Worm (Caenorhabditis elegans): ENCODE data around the gene lipl-8.

The lipl-8 gene

DNA sequence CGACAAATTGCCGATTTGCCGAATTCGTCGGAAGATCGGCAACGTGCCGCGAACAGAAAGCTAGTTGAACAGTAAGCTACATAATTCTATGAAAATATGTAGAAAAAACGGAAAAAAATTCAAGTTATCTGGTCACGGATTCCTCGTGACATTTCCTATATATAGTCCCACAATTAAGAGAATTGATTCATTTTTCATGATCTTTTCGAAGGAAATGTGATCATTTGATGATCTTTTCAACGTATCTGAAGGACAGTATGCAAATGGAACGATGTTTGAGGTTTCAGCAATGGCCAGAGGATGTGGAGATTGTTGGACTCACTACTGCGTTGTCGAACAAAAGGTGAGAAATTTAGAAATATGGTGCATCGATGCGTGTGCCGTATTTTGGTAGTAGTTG lies 40.5 kb downstream of the lipl-8 start, which contains the start of gene R08A2.9:
R08A2.9 (plus strand) TSS at position 301 of the 400 bp plus-strand sequence.
- no peak for TF ChIP-seq pes-1 (GFP tag; IDR thresholded peaks at IDR 0.05)
- TF ChIP-seq flt-1 (GFP tag; IDR thresholded peaks at IDR 0.05), result no peak
- TF ChIP-seq tra-4 (tag; optimal IDR thresholded peaks at IDR 0.05), result no peak
- TF ChIP-seq ceh-36 (tag; optimal IDR thresholded peaks at IDR 0.05), result no peak
- no peak for TF ChIP-seq ets-7 (tag; optimal IDR thresholded peaks at IDR 0.05)
- no peak for TF ChIP-seq F13C5.2 (tag; optimal IDR thresholded peaks at IDR 0.05)
- TF ChIP-seq ceh-13 (GFP tag; optimal IDR thresholded peaks at IDR 0.05), result no peak
- TF ChIP-seq tbx-11 (GFP tag; IDR thresholded peaks at IDR 0.05), result no peak
- TF ChIP-seq tbx-37 (GFP tag; conservative IDR thresholded peaks at IDR 0.05), result no peak
- no peak for TF ChIP-seq sea-1 (GFP tag; conservative IDR thresholded peaks at IDR 0.05)
- TF ChIP-seq ama-1 (optimal IDR thresholded peaks at IDR 0.05), result no peak
- TF ChIP-seq B0310.2 (tag; optimal IDR thresholded peaks at IDR 0.05), result no peak
- TF ChIP-seq scrt-1 (GFP tag; IDR thresholded peaks at IDR 0.05), result no peak
- TF ChIP-seq aly-1 (tag; optimal IDR thresholded peaks at IDR 0.05), result no peak
- no peak for TF ChIP-seq hmbx-1 (tag; optimal IDR thresholded peaks at IDR 0.05)
- TF ChIP-seq hmg-4 (GFP tag; optimal IDR thresholded peaks at IDR 0.05), result no peak
- TF ChIP-seq hnd-1 (tag; optimal IDR thresholded peaks at IDR 0.05), result no peak

DNA sequence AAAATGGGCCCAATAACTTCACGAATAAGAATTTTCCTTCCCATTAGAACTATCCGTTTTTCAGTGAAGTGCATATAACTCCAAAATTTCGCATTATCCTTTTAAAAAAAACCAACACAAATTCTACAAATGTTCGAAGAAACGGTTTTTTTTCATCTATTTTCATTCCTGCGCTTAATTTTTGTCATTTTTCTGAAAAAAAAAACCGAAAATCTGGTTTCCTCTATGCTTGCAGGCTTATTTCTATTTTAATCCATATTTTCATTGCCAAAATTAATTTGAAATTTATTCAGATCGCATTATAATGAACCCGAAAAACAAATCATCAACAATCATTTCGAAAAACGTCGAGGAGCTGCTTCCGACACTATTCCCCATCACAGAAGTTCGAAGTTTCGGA lies 49.8 kb downstream of the lipl-8 start, which contains the start of gene set-5:
set-5 (plus strand) TSS at position 301 of the 400 bp plus-strand sequence.
- TF ChIP-seq pes-1 (GFP tag; IDR thresholded peaks at IDR 0.05) (no peak), ets-7 (tag; optimal IDR thresholded peaks at IDR 0.05) (no peak), tra-4 (tag; optimal IDR thresholded peaks at IDR 0.05) (no peak), hmbx-1 (tag; optimal IDR thresholded peaks at IDR 0.05) (no peak), sea-1 (GFP tag; conservative IDR thresholded peaks at IDR 0.05) (no peak), ceh-13 (GFP tag; optimal IDR thresholded peaks at IDR 0.05) (no peak), ama-1 (optimal IDR thresholded peaks at IDR 0.05) (no peak), tbx-37 (GFP tag; conservative IDR thresholded peaks at IDR 0.05) (no peak), scrt-1 (GFP tag; IDR thresholded peaks at IDR 0.05) (no peak), tbx-11 (GFP tag; IDR thresholded peaks at IDR 0.05) (no peak), B0310.2 (tag; optimal IDR thresholded peaks at IDR 0.05) (no peak), flt-1 (GFP tag; IDR thresholded peaks at IDR 0.05) (no peak), F13C5.2 (tag; optimal IDR thresholded peaks at IDR 0.05) (no peak), ceh-36 (tag; optimal IDR thresholded peaks at IDR 0.05) (no peak), hmg-4 (GFP tag; optimal IDR thresholded peaks at IDR 0.05) (no peak), hnd-1 (tag; optimal IDR thresholded peaks at IDR 0.05) (no peak), aly-1 (tag; optimal IDR thresholded peaks at IDR 0.05) (no peak)

DNA sequence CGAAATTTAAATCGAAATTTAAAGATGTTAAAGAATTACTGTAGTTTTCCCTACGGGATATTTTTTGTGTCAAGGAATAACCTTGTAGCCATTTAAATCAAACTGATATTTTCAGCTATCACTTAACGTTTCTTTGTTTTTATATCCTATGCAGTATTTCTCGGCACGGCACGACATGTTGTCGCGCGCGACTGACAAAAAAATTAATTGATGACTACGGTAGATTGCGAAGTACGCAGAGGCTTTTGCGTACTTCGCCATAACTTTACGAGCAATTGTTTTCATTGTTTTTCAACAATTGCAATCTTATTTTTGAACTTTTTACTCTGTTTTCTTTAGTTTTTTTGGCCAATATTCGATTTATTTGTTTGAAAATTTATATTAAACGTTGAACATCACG lies 50.5 kb downstream of the lipl-8 start:
- no peak for TF ChIP-seq hmg-4 (GFP tag; optimal IDR thresholded peaks at IDR 0.05)
- TF ChIP-seq tbx-11 (GFP tag; IDR thresholded peaks at IDR 0.05), result no peak
- TF ChIP-seq pes-1 (GFP tag; IDR thresholded peaks at IDR 0.05), result no peak
- no peak for TF ChIP-seq ets-7 (tag; optimal IDR thresholded peaks at IDR 0.05)
- TF ChIP-seq sea-1 (GFP tag; conservative IDR thresholded peaks at IDR 0.05), result no peak
- TF ChIP-seq hnd-1 (tag; optimal IDR thresholded peaks at IDR 0.05), result no peak
- no peak for TF ChIP-seq ama-1 (optimal IDR thresholded peaks at IDR 0.05)
- TF ChIP-seq tbx-37 (GFP tag; conservative IDR thresholded peaks at IDR 0.05), result no peak
- no peak for TF ChIP-seq flt-1 (GFP tag; IDR thresholded peaks at IDR 0.05)
- no peak for TF ChIP-seq ceh-36 (tag; optimal IDR thresholded peaks at IDR 0.05)
- no peak for TF ChIP-seq aly-1 (tag; optimal IDR thresholded peaks at IDR 0.05)
- no peak for TF ChIP-seq hmbx-1 (tag; optimal IDR thresholded peaks at IDR 0.05)
- TF ChIP-seq ceh-13 (GFP tag; optimal IDR thresholded peaks at IDR 0.05), result no peak
- TF ChIP-seq scrt-1 (GFP tag; IDR thresholded peaks at IDR 0.05), result no peak
- TF ChIP-seq F13C5.2 (tag; optimal IDR thresholded peaks at IDR 0.05), result no peak
- no peak for TF ChIP-seq B0310.2 (tag; optimal IDR thresholded peaks at IDR 0.05)
- TF ChIP-seq tra-4 (tag; optimal IDR thresholded peaks at IDR 0.05), result no peak

DNA sequence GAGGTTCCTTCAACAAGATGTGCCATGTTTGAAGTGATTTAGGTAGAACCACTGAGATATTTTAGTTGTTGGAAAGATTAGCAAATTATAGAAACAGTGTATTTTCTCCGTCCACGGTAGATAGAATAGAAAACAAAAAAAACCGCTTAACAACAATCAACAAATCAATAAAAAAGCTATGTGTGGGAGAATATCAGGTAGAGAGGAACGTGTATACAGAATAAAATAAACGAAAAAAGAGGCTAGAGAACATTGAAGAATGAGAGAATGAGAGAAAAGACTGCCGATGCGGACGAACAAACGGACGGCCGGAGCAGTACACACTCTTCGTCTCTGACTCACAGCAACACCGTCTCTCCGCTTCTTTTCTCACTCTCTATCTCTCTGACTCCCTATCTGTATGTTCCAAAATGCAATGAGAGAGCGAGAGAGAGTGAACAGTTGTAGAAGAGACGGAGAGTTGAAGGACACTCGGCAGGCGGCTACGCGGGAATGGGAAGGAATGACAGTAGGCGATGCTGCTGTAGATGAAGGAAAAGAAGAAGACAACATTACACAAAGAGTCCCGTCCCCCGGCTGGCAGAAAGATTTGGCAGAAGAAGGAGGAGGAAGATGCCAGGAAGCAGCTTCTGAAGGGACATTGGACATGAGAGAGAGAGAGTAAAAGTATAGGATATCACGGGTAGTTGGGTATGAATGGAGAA lies 51.8 kb downstream of the lipl-8 start, which contains the start of gene unc-112:
unc-112 (minus strand) TSS at position 51 of the 704 bp plus-strand sequence.
- no peak for TF ChIP-seq ama-1 (optimal IDR thresholded peaks at IDR 0.05)
- TF ChIP-seq tbx-37 (GFP tag; conservative IDR thresholded peaks at IDR 0.05), result 0 out of 2 replicates have a peak, but pooled peaks have one; percentile 4
- TF ChIP-seq hmg-4 (GFP tag; optimal IDR thresholded peaks at IDR 0.05), result peak; percentile 91
- TF ChIP-seq aly-1 (tag; optimal IDR thresholded peaks at IDR 0.05), result peak; percentile 87
- TF ChIP-seq tbx-11 (GFP tag; IDR thresholded peaks at IDR 0.05), result 0 out of 2 replicates have a peak, but pooled peaks have one; percentile 12
- TF ChIP-seq F13C5.2 (tag; optimal IDR thresholded peaks at IDR 0.05), result peak; percentile 79
- TF ChIP-seq hnd-1 (tag; optimal IDR thresholded peaks at IDR 0.05), result no peak
- peak; percentile 45 for TF ChIP-seq ets-7 (tag; optimal IDR thresholded peaks at IDR 0.05)

DNA sequence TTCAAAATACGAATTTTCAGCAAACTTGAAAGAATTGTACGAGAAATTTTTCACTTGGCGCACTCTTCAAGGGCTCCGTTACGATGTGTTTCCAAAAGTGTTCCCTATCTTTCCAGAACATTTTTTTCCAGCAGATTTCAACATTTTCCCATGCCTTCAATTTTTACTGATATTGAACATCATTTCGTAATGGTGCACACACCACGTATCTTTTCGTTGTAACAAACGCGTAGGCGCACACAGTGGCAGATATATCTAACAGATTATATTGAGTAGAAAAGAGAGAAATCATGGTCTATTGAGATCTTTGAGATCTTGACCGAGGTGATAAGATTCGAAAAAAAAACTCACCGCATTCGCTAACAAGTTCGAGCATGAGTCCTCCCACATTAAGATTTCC lies 52.8 kb downstream of the lipl-8 start:
- TF ChIP-seq aly-1 (tag; optimal IDR thresholded peaks at IDR 0.05), result no peak
- no peak for TF ChIP-seq tbx-11 (GFP tag; IDR thresholded peaks at IDR 0.05)
- no peak for TF ChIP-seq pes-1 (GFP tag; IDR thresholded peaks at IDR 0.05)
- no peak for TF ChIP-seq hnd-1 (tag; optimal IDR thresholded peaks at IDR 0.05)
- TF ChIP-seq flt-1 (GFP tag; IDR thresholded peaks at IDR 0.05), result no peak
- no peak for TF ChIP-seq sea-1 (GFP tag; conservative IDR thresholded peaks at IDR 0.05)
- no peak for TF ChIP-seq hmg-4 (GFP tag; optimal IDR thresholded peaks at IDR 0.05)
- no peak for TF ChIP-seq ceh-36 (tag; optimal IDR thresholded peaks at IDR 0.05)
- no peak for TF ChIP-seq tra-4 (tag; optimal IDR thresholded peaks at IDR 0.05)
- no peak for TF ChIP-seq hmbx-1 (tag; optimal IDR thresholded peaks at IDR 0.05)
- no peak for TF ChIP-seq ama-1 (optimal IDR thresholded peaks at IDR 0.05)
- no peak for TF ChIP-seq ceh-13 (GFP tag; optimal IDR thresholded peaks at IDR 0.05)
- TF ChIP-seq tbx-37 (GFP tag; conservative IDR thresholded peaks at IDR 0.05), result no peak
- TF ChIP-seq B0310.2 (tag; optimal IDR thresholded peaks at IDR 0.05), result no peak
